Fruit fly (Drosophila melanogaster) whole organism, embryonic: ENCODE results near the gene dind.

ENCODE experiments used
- Adf1 ChIP-seq: fragments of 200-800 bp; sonication (Bioruptor generic); IDR thresholded peaks from 2 replicates; pipeline ENCODE4 v1.3.6; 2022; ENCODE audit warnings: missing biosample characterization, missing genetic modification characterization
- CG10321 ChIP-seq: fragments of 200-800 bp; sonication (Bioruptor generic); IDR thresholded peaks from 2 replicates; pipeline ENCODE4 v1.3.6; 2022; ENCODE audit warnings: missing biosample characterization, missing genetic modification characterization
- CG10366 ChIP-seq: fragments of 200-800 bp; sonication (Bioruptor generic); IDR thresholded peaks from 2 replicates; pipeline ENCODE4 v1.3.6; 2022; ENCODE audit warnings: missing biosample characterization, missing genetic modification characterization
- CG11085 ChIP-seq: fragments of 200-800 bp; sonication (Bioruptor generic); IDR thresholded peaks from 2 replicates; pipeline ENCODE4 v1.3.6; 2022; ENCODE audit warnings: missing biosample characterization, missing genetic modification characterization
- CG13894 ChIP-seq: fragments of 200-800 bp; sonication (Bioruptor generic); optimal IDR thresholded peaks from 3 replicates; lab custom pipeline; 2018; ENCODE audit warnings: missing biosample characterization, mild to moderate bottlenecking, missing genetic modification characterization, moderate library complexity
- CG14050 ChIP-seq: fragments of 200-800 bp; sonication (Bioruptor generic); IDR thresholded peaks from 3 replicates; pipeline ENCODE4 v1.3.6; 2022; ENCODE audit warnings: missing biosample characterization, missing genetic modification characterization
- CG16813 ChIP-seq: fragments of 200-800 bp; sonication (Bioruptor generic); IDR thresholded peaks from 3 replicates; pipeline ENCODE4 v1.3.6; 2022; ENCODE audit warnings: missing biosample characterization, missing genetic modification characterization; ENCODE audit not compliant: partially characterized antibody
- CG16863 ChIP-seq: fragments of 200-800 bp; sonication (Bioruptor generic); optimal IDR thresholded peaks from 3 replicates; lab custom pipeline; 2016; ENCODE audit warnings: missing biosample characterization, missing genetic modification characterization
- CG17359 ChIP-seq: fragments of 200-800 bp; sonication (Bioruptor generic); optimal IDR thresholded peaks from 3 replicates; lab custom pipeline; 2018; ENCODE audit warnings: missing biosample characterization, mild to moderate bottlenecking, missing genetic modification characterization, moderate library complexity
- CG2712 ChIP-seq: fragments of 200-800 bp; optimal IDR thresholded peaks from 3 replicates; lab custom pipeline; 2019; ENCODE audit warnings: missing biosample characterization, mild to moderate bottlenecking, missing genetic modification characterization, moderate library complexity
- CG31441 ChIP-seq: fragments of 200-800 bp; sonication (Bioruptor generic); IDR thresholded peaks from 2 replicates; pipeline ENCODE4 v1.3.6; 2022; ENCODE audit warnings: missing biosample characterization, missing genetic modification characterization
- CG34376 ChIP-seq: fragments of 200-800 bp; sonication (Bioruptor generic); optimal IDR thresholded peaks from 2 replicates; lab custom pipeline; 2018; ENCODE audit warnings: missing biosample characterization, mild to moderate bottlenecking, missing genetic modification characterization
- CG42726 ChIP-seq: fragments of 200-800 bp; sonication (Bioruptor generic); IDR thresholded peaks from 2 replicates; pipeline ENCODE4 v1.3.6; 2022; ENCODE audit warnings: missing biosample characterization, missing genetic modification characterization; ENCODE audit not compliant: partially characterized antibody
- CG5180 ChIP-seq: fragments of 200-800 bp; sonication (Bioruptor generic); optimal IDR thresholded peaks from 3 replicates; lab custom pipeline; 2017; ENCODE audit warnings: missing biosample characterization, missing genetic modification characterization, mild to moderate bottlenecking, moderate library complexity, missing genetic modification reagents
- CG7963 ChIP-seq: fragments of 200-800 bp; sonication (Bioruptor generic); IDR thresholded peaks from 3 replicates; pipeline ENCODE4 v1.3.6; 2022; ENCODE audit warnings: missing biosample characterization, missing genetic modification characterization; ENCODE audit not compliant: partially characterized antibody
- CG8281 ChIP-seq: fragments of 200-800 bp; sonication (Bioruptor generic); optimal IDR thresholded peaks from 2 replicates; lab custom pipeline; 2018; ENCODE audit warnings: missing biosample characterization, mild to moderate bottlenecking, missing genetic modification characterization, moderate library complexity
- CG8290 ChIP-seq, 3 experiments: fragments of 200-800 bp; sonication (Bioruptor generic); optimal IDR thresholded peaks; 2 replicates each; lab custom pipeline; 2016 to 2019; ENCODE audit warnings: missing biosample characterization in 3 of 3, missing genetic modification characterization in 3 of 3, mild to moderate bottlenecking in 2 of 3, moderate library complexity in 1 of 3
- CG8944 ChIP-seq: fragments of 200-800 bp; sonication (Bioruptor generic); optimal IDR thresholded peaks from 3 replicates; lab custom pipeline; 2016; ENCODE audit warnings: missing biosample characterization, missing genetic modification characterization
- CrebB ChIP-seq: fragments of 200-800 bp; sonication (Bioruptor generic); optimal IDR thresholded peaks from 3 replicates; lab custom pipeline; 2018; ENCODE audit warnings: missing biosample characterization, mild to moderate bottlenecking, missing genetic modification characterization
- Dll ChIP-seq: fragments of 200-800 bp; sonication (Bioruptor generic); IDR thresholded peaks from 4 replicates; pipeline ENCODE4 v1.3.6; 2022; ENCODE audit warnings: missing biosample characterization, missing genetic modification characterization; ENCODE audit not compliant: partially characterized antibody
- Dref ChIP-seq: fragments of 200-800 bp; sonication (Bioruptor generic); IDR thresholded peaks from 2 replicates; pipeline ENCODE4 v1.3.6; 2022; ENCODE audit warnings: missing biosample characterization, missing genetic modification characterization
- Ets97D ChIP-seq: fragments of 200-800 bp; sonication (Bioruptor generic); optimal IDR thresholded peaks from 3 replicates; lab custom pipeline; 2016; ENCODE audit warnings: missing biosample characterization, missing genetic modification characterization
- HLH54F ChIP-seq: fragments of 200-800 bp; sonication (Bioruptor generic); optimal IDR thresholded peaks from 3 replicates; lab custom pipeline; 2016; ENCODE audit warnings: missing biosample characterization, missing genetic modification characterization
- Hmr ChIP-seq: fragments of 200-800 bp; sonication (Bioruptor generic); optimal IDR thresholded peaks from 3 replicates; lab custom pipeline; 2017; ENCODE audit warnings: mild to moderate bottlenecking, missing biosample characterization, missing genetic modification reagents, missing genetic modification characterization
- Lhr ChIP-seq: fragments of 200-800 bp; sonication (Bioruptor generic); optimal IDR thresholded peaks from 3 replicates; lab custom pipeline; 2017; ENCODE audit warnings: mild to moderate bottlenecking, missing biosample characterization, missing genetic modification reagents, missing genetic modification characterization
- Pdp1 ChIP-seq, 2 experiments: fragments of 200-800 bp; sonication (Bioruptor generic); optimal IDR thresholded peaks; 3 replicates each; lab custom pipeline; 2016; ENCODE audit warnings: missing biosample characterization in 2 of 2, missing genetic modification characterization in 2 of 2, mild to moderate bottlenecking in 1 of 2, moderate library complexity in 1 of 2
- Scr ChIP-seq: fragments of 200-800 bp; sonication (Bioruptor generic); IDR thresholded peaks from 2 replicates; pipeline ENCODE4 v1.3.6; 2022; ENCODE audit warnings: missing biosample characterization, missing genetic modification characterization; ENCODE audit not compliant: partially characterized antibody
- Sry-β ChIP-seq: fragments of 200-800 bp; sonication (Bioruptor generic); optimal IDR thresholded peaks from 2 replicates; lab custom pipeline; 2018; ENCODE audit warnings: missing biosample characterization, mild to moderate bottlenecking, missing genetic modification characterization, moderate library complexity
- Sry-δ ChIP-seq: fragments of 200-800 bp; sonication (Bioruptor generic); optimal IDR thresholded peaks from 2 replicates; lab custom pipeline; 2016; ENCODE audit warnings: missing biosample characterization, missing genetic modification characterization
- Xrp1 ChIP-seq: fragments of 200-800 bp; sonication (Bioruptor generic); IDR thresholded peaks from 2 replicates; pipeline ENCODE4 v1.3.6; 2022; ENCODE audit warnings: missing biosample characterization, missing genetic modification characterization
- amos ChIP-seq: fragments of 200-800 bp; sonication (Bioruptor generic); IDR thresholded peaks from 2 replicates; pipeline ENCODE4 v1.3.6; 2022; ENCODE audit warnings: missing biosample characterization, missing genetic modification characterization; ENCODE audit not compliant: partially characterized antibody
- ap ChIP-seq: fragments of 200-800 bp; sonication (Bioruptor generic); IDR thresholded peaks from 2 replicates; pipeline ENCODE4 v1.3.6; 2022; ENCODE audit warnings: missing biosample characterization, missing genetic modification characterization
- az2 ChIP-seq: fragments of 200-800 bp; sonication (Bioruptor generic); optimal IDR thresholded peaks from 3 replicates; lab custom pipeline; 2016; ENCODE audit warnings: missing biosample characterization, missing genetic modification characterization
- bsh ChIP-seq, 2 experiments: fragments of 200-800 bp; sonication (Bioruptor generic); optimal IDR thresholded peaks; 2 replicates each; lab custom pipeline; 2017 to 2018; ENCODE audit warnings: mild to moderate bottlenecking in 2 of 2, missing biosample characterization in 2 of 2, missing genetic modification characterization in 2 of 2, moderate library complexity in 1 of 2
- dysf ChIP-seq: fragments of 200-800 bp; sonication (Bioruptor generic); IDR thresholded peaks from 3 replicates; pipeline ENCODE4 v1.3.6; 2022; ENCODE audit warnings: missing biosample characterization, missing genetic modification characterization
- hb ChIP-seq: fragments of 200-800 bp; sonication (Bioruptor generic); IDR thresholded peaks from 3 replicates; pipeline ENCODE4 v1.3.6; 2022; ENCODE audit warnings: missing biosample characterization, missing genetic modification characterization; ENCODE audit not compliant: partially characterized antibody
- hth ChIP-seq: fragments of >200 bp; optimal IDR thresholded peaks from 2 replicates; lab custom pipeline; 2017; ENCODE audit warnings: inconsistent platforms
- inv ChIP-seq: fragments of 200-800 bp; sonication (Bioruptor generic); IDR thresholded peaks from 2 replicates; pipeline ENCODE4 v1.3.6; 2022; ENCODE audit warnings: missing biosample characterization, missing genetic modification characterization; ENCODE audit not compliant: partially characterized antibody
- knrl ChIP-seq: fragments of 200-800 bp; sonication (Bioruptor generic); IDR thresholded peaks from 3 replicates; pipeline ENCODE4 v1.3.6; 2022; ENCODE audit warnings: missing biosample characterization, missing genetic modification characterization; ENCODE audit not compliant: partially characterized antibody
- lbe ChIP-seq: fragments of 200-800 bp; sonication (Bioruptor generic); optimal IDR thresholded peaks from 2 replicates; lab custom pipeline; 2016; ENCODE audit warnings: missing biosample characterization, mild to moderate bottlenecking, missing genetic modification characterization
- mld ChIP-seq: fragments of 200-800 bp; sonication (Bioruptor generic); IDR thresholded peaks from 3 replicates; pipeline ENCODE4 v1.3.6; 2022; ENCODE audit warnings: missing biosample characterization, missing genetic modification characterization; ENCODE audit not compliant: partially characterized antibody
- nom ChIP-seq: fragments of 200-800 bp; sonication (Bioruptor generic); optimal IDR thresholded peaks from 2 replicates; lab custom pipeline; 2017; ENCODE audit warnings: missing biosample characterization, missing genetic modification characterization, mild to moderate bottlenecking, moderate library complexity, missing genetic modification reagents
- pan ChIP-seq, 4 experiments: fragments of >200 bp in 3 of 4; fragments of 200-800 bp in 1 of 4; sonication (Bioruptor generic) in 1 of 4; optimal IDR thresholded peaks in 3 of 4; IDR thresholded peaks in 1 of 4; 2 replicates each; pipeline versions ENCODE4 v1.3.6 to Lab custom; 2017 to 2022; ENCODE audit warnings: missing biosample characterization in 2 of 4, missing genetic modification characterization in 2 of 4, mixed read lengths in 1 of 4
- pho ChIP-seq: fragments of 200-800 bp; sonication (Bioruptor generic); optimal IDR thresholded peaks from 2 replicates; lab custom pipeline; 2016; ENCODE audit warnings: missing biosample characterization, missing genetic modification characterization
- ro ChIP-seq: fragments of 200-800 bp; sonication (Bioruptor generic); IDR thresholded peaks from 2 replicates; pipeline ENCODE4 v1.3.6; 2022; ENCODE audit warnings: missing biosample characterization, missing genetic modification characterization
- row ChIP-seq: fragments of 200-800 bp; sonication (Bioruptor generic); IDR thresholded peaks from 3 replicates; pipeline ENCODE4 v1.3.6; 2022; ENCODE audit warnings: missing biosample characterization, missing genetic modification characterization
- run ChIP-seq: fragments of 200-800 bp; sonication (Bioruptor generic); optimal IDR thresholded peaks from 3 replicates; lab custom pipeline; 2018; ENCODE audit warnings: missing biosample characterization, mild to moderate bottlenecking, missing genetic modification characterization

dind gene

dm6 chr3R:18628311-18628811 lies 49.0 kb downstream of the dind start (continued):
- TF ChIP-seq CG17359 (tag; lab: Kevin White, UChicago) (no peak), CG16863 (no peak), lbe (GFP tag; lab: Kevin White, UChicago) (no peak), ap (GFP tag; lab: Robert Waterston, UW) (no peak), CG8944 (GFP tag; lab: Kevin White, UChicago) (no peak), CG11085 (GFP tag; lab: Robert Waterston, UW) (no peak), CG10321 (GFP tag; lab: Robert Waterston, UW) (no peak), pan (optimal IDR thresholded peaks at IDR 0.05; lab: Kevin White, UChicago) (no peak), pan (GFP tag; optimal IDR thresholded peaks at IDR 0.05 in 1 of 2, IDR thresholded peaks at IDR 0.05 in 1 of 2) (no peak), Dref (GFP tag; lab: Robert Waterston, UW) (no peak), row (GFP tag; lab: Robert Waterston, UW) (0 out of 3 replicates have a peak, but pooled peaks have one; percentile 20), run (tag; lab: Kevin White, UChicago) (no peak), knrl (GFP tag; lab: Robert Waterston, UW) (peak; percentile 44), Xrp1 (GFP tag; lab: Robert Waterston, UW) (0 out of 2 replicates have a peak, but pooled peaks have one; percentile 25), Dll (GFP tag; lab: Robert Waterston, UW) (peak; percentile 60; the same call in 3 of the 4 replicates), CG8281 (tag; lab: Kevin White, UChicago) (no peak), bsh (GFP tag; optimal IDR thresholded peaks at IDR 0.05; lab: Kevin White, UChicago) (no peak), Scr (GFP tag; lab: Robert Waterston, UW) (peak; percentile 57; the same call in 1 of the 2 replicates), CG31441 (no peak), Pdp1 (GFP tag; optimal IDR thresholded peaks at IDR 0.05; lab: Kevin White, UChicago) (peak in 1 of 2 experiments; percentile 47), CG42726 (GFP tag; lab: Robert Waterston, UW) (0 out of 2 replicates have a peak, but pooled peaks have one; percentile 21), CG13894 (tag; lab: Kevin White, UChicago) (no peak), CrebB (tag; lab: Kevin White, UChicago) (no peak), CG7963 (peak; percentile 56; the same call in 2 of the 3 replicates), dysf (GFP tag; lab: Robert Waterston, UW) (no peak), Sry-δ (GFP tag; lab: Kevin White, UChicago) (no peak), Adf1 (0 out of 2 replicates have a peak, but pooled peaks have one; percentile 27), az2 (no peak), hb (GFP tag; lab: Robert Waterston, UW) (peak; percentile 54; the same call in 2 of the 3 replicates), CG34376 (GFP tag; lab: Kevin White, UChicago) (no peak), CG14050 (no peak), CG5180 (GFP tag; lab: Kevin White, UChicago) (peak; percentile 57), mld (peak; percentile 60; the same call in 1 of the 3 replicates), amos (peak; percentile 55; the same call in 1 of the 2 replicates), Ets97D (GFP tag; lab: Kevin White, UChicago) (no peak), HLH54F (GFP tag; lab: Kevin White, UChicago) (no peak), ro (no peak), nom (GFP tag; lab: Kevin White, UChicago) (peak; percentile 12), CG16813 (GFP tag; lab: Robert Waterston, UW) (peak; percentile 40; the same call in 2 of the 3 replicates), pho (GFP tag; lab: Kevin White, UChicago) (no peak), Lhr (GFP tag; lab: Kevin White, UChicago) (no peak), inv (GFP tag; lab: Robert Waterston, UW) (peak; percentile 17; the same call in 1 of the 2 replicates), CG2712 (tag; lab: Kevin White, UChicago) (no peak), Sry-β (GFP tag; lab: Kevin White, UChicago) (peak; percentile 81), CG8290 (GFP tag; optimal IDR thresholded peaks at IDR 0.05; lab: Kevin White, UChicago) (no peak), CG8290 (tag; optimal IDR thresholded peaks at IDR 0.05; lab: Kevin White, UChicago) (no peak), Hmr (GFP tag; lab: Kevin White, UChicago) (no peak), CG10366 (GFP tag; lab: Robert Waterston, UW) (no peak), hth (lab: Kevin White, UChicago) (no peak)
